Worm (Caenorhabditis elegans) whole organism, dauer: ENCODE results near the gene him-8.

Source experiments
- unc-62 ChIP-seq: sonication (generic microtip); optimal IDR thresholded peaks from 2 replicates; lab custom pipeline; 2017; ENCODE audit warnings: missing biosample characterization, missing genetic modification reagents, missing genetic modification characterization

Gene him-8

ce11 chrIV:10567822-10568221 is 6.1 kb downstream of the him-8 start:
- TF ChIP-seq unc-62 (GFP tag; lab: Kevin White, UChicago), result no peak

ce11 chrIV:10570065-10570464 is 8.4 kb downstream of the him-8 start:
- TF ChIP-seq unc-62 (GFP tag; lab: Kevin White, UChicago), result no peak

ce11 chrIV:10571020-10571419 is 9.3 kb downstream of the him-8 start:
- no peak for TF ChIP-seq unc-62 (GFP tag; lab: Kevin White, UChicago)

- no peak for TF ChIP-seq unc-62 (GFP tag; lab: Kevin White, UChicago)
Observed at ce11 chrIV:10573471-10573870, 11.8 kb downstream of the him-8 start.

- no peak for TF ChIP-seq unc-62 (GFP tag; lab: Kevin White, UChicago)
Observed at ce11 chrIV:10574471-10574870, 12.8 kb downstream of the him-8 start.

ce11 chrIV:10576050-10576449 is 14.3 kb downstream of the him-8 start, which contains the start of gene efn-2:
Gene efn-2, plus strand, starts transcription at chrIV:10576350.
- no peak for TF ChIP-seq unc-62 (GFP tag; lab: Kevin White, UChicago)

ce11 chrIV:10576624-10577023 is 14.9 kb downstream of the him-8 start:
- TF ChIP-seq unc-62 (GFP tag; lab: Kevin White, UChicago), result no peak

- no peak for TF ChIP-seq unc-62 (GFP tag; lab: Kevin White, UChicago)
Observed at ce11 chrIV:10577600-10577999, 15.9 kb downstream of the him-8 start.

ce11 chrIV:10578367-10578766 is 16.7 kb downstream of the him-8 start, which contains the start of gene lgc-43:
Gene lgc-43, plus strand, starts transcription at chrIV:10578667.
- TF ChIP-seq unc-62 (GFP tag; lab: Kevin White, UChicago), result no peak

ce11 chrIV:10584237-10584636 is 22.5 kb downstream of the him-8 start, which contains the start of gene oac-8:
Gene oac-8, plus strand, starts transcription at chrIV:10584537.
- TF ChIP-seq unc-62 (GFP tag; lab: Kevin White, UChicago), result no peak

ce11 chrIV:10589072-10589471 is 27.4 kb downstream of the him-8 start, which contains the start of gene C43F9.4:
Gene C43F9.4, minus strand, starts transcription at chrIV:10589172.
- no peak for TF ChIP-seq unc-62 (GFP tag; lab: Kevin White, UChicago)

- TF ChIP-seq unc-62 (GFP tag; lab: Kevin White, UChicago), result no peak
Observed at ce11 chrIV:10590649-10591048, 28.9 kb downstream of the him-8 start, which contains the start of the genes C43F9.5 and nkb-2. Gene C43F9.5, minus strand, starts transcription at chrIV:10590749. Gene nkb-2, plus strand, starts transcription at chrIV:10590925.

ce11 chrIV:10593570-10593969 is 31.9 kb downstream of the him-8 start, which contains the start of gene C43F9.7:
Gene C43F9.7, minus strand, starts transcription at chrIV:10593670.
- no peak for TF ChIP-seq unc-62 (GFP tag; lab: Kevin White, UChicago)

ce11 chrIV:10596505-10596904 is 34.8 kb downstream of the him-8 start, which contains the start of gene C43F9.11:
Gene C43F9.11, plus strand, starts transcription at chrIV:10596805.
- no peak for TF ChIP-seq unc-62 (GFP tag; lab: Kevin White, UChicago)

- TF ChIP-seq unc-62 (GFP tag; lab: Kevin White, UChicago), result no peak
Observed at ce11 chrIV:10599983-10600382, 38.3 kb downstream of the him-8 start, which contains the start of gene R09H10.1. Gene R09H10.1, plus strand, starts transcription at chrIV:10600283.

- no peak for TF ChIP-seq unc-62 (GFP tag; lab: Kevin White, UChicago)
Observed at ce11 chrIV:10602644-10603043, 40.9 kb downstream of the him-8 start, which contains the start of gene R09H10.2. Gene R09H10.2, plus strand, starts transcription at chrIV:10602944.

- TF ChIP-seq unc-62 (GFP tag; lab: Kevin White, UChicago), result no peak
Observed at ce11 chrIV:10606575-10607080, 44.9 kb downstream of the him-8 start, which contains the start of gene R09H10.3. Gene R09H10.3, plus strand, starts transcription at chrIV:10607030.
